Fruit fly (Drosophila melanogaster) S2 (cell line): ENCODE measurements around the gene GstD2.

Experiments
- CG8478 ChIP-seq: fragments of >200 bp; optimal IDR thresholded peaks from 2 replicates; lab custom pipeline; 2018
- CTCF ChIP-seq, 2 experiments: fragments of >200 bp; optimal IDR thresholded peaks; 2 replicates each; lab custom pipeline; 2018

dm6 chr3R:12381130-12381700 lies 9.4 kb downstream of the GstD2 start:
- TF ChIP-seq CG8478 (no peak), CTCF (optimal IDR thresholded peaks at IDR 0.05; lab: Kevin White, UChicago) (no peak)
